Worm (Caenorhabditis elegans): ENCODE measurements around the gene B0554.1.

Gene B0554.1

ce11 chrV:462263-462662, 24.1 kb downstream of the B0554.1 start, which contains the start of gene nhr-202:
Gene nhr-202 (plus strand): TSS chrV:462588.
- TF ChIP-seq aly-2 (tag; optimal IDR thresholded peaks at IDR 0.05) (no peak), tra-1 (GFP tag; IDR thresholded peaks at IDR 0.05) (no peak), unc-130 (GFP tag; optimal IDR thresholded peaks at IDR 0.05) (no peak), cey-2 (tag; optimal IDR thresholded peaks at IDR 0.05; ENCODE audit: borderline replicate concordance, insufficient read depth) (no peak), dmd-6 (GFP tag; IDR thresholded peaks at IDR 0.05) (peak; percentile 75), set-16 (GFP tag; IDR thresholded peaks at IDR 0.05) (no peak), lin-13 (GFP tag; optimal IDR thresholded peaks at IDR 0.05) (no peak), nhr-102 (tag; optimal IDR thresholded peaks at IDR 0.05) (peak; percentile 43), spr-1 (tag; optimal IDR thresholded peaks at IDR 0.05) (no peak), ama-1 (optimal IDR thresholded peaks at IDR 0.05) (no peak), lim-7 (GFP tag; IDR thresholded peaks at IDR 0.05) (no peak), lin-15B (tag; optimal IDR thresholded peaks at IDR 0.05) (no peak), gei-8 (GFP tag; optimal IDR thresholded peaks at IDR 0.05) (no peak), F49E8.2 (tag; optimal IDR thresholded peaks at IDR 0.05; ENCODE audit: borderline replicate concordance) (no peak), lir-3 (tag; optimal IDR thresholded peaks at IDR 0.05) (no peak), D1046.2 (GFP tag; IDR thresholded peaks at IDR 0.05) (no peak), spr-3 (GFP tag; optimal IDR thresholded peaks at IDR 0.05) (no peak), lin-29 (GFP tag; IDR thresholded peaks at IDR 0.05) (no peak), snpc-1.2 (GFP tag; IDR thresholded peaks at IDR 0.05) (no peak), ceh-32 (tag; optimal IDR thresholded peaks at IDR 0.05; ENCODE audit: poor library complexity) (no peak), jun-1 (tag; optimal IDR thresholded peaks at IDR 0.05) (no peak), zfp-3 (GFP tag; conservative IDR thresholded peaks at IDR 0.05) (no peak), zip-2 (tag; optimal IDR thresholded peaks at IDR 0.05) (no peak), nhr-77 (tag; optimal IDR thresholded peaks at IDR 0.05) (peak; percentile 86), T20F7.1 (GFP tag; optimal IDR thresholded peaks at IDR 0.05) (no peak), mxl-3 (GFP tag; optimal IDR thresholded peaks at IDR 0.05) (no peak), F10B5.3 (tag; optimal IDR thresholded peaks at IDR 0.05) (no peak), pqm-1 (tag; optimal IDR thresholded peaks at IDR 0.05) (peak; percentile 24), F37D6.2 (tag; optimal IDR thresholded peaks at IDR 0.05) (no peak), nhr-76 (tag; optimal IDR thresholded peaks at IDR 0.05) (no peak), ceh-44 (GFP tag; IDR thresholded peaks at IDR 0.05) (no peak), fos-1 (tag; optimal IDR thresholded peaks at IDR 0.05) (no peak), Y75B8A.6 (GFP tag; IDR thresholded peaks at IDR 0.05) (no peak), R02D3.7 (tag; optimal IDR thresholded peaks at IDR 0.05) (no peak), nhr-25 (tag; optimal IDR thresholded peaks at IDR 0.05; ENCODE audit: borderline replicate concordance, insufficient read depth) (no peak), aha-1 (tag) (no peak), ceh-62 (tag; optimal IDR thresholded peaks at IDR 0.05) (no peak), ceh-20 (GFP tag; IDR thresholded peaks at IDR 0.05) (no peak), nhr-28 (tag; optimal IDR thresholded peaks at IDR 0.05) (peak; percentile 100), egl-43 (GFP tag; IDR thresholded peaks at IDR 0.05) (no peak), hlh-11 (tag; optimal IDR thresholded peaks at IDR 0.05) (peak; percentile 47), daf-12 (tag; optimal IDR thresholded peaks at IDR 0.05) (no peak), ztf-11 (tag; optimal IDR thresholded peaks at IDR 0.05) (no peak), nhr-237 (tag; optimal IDR thresholded peaks at IDR 0.05) (no peak), F44E2.7 (GFP tag; IDR thresholded peaks at IDR 0.05) (no peak), unc-39 (tag; optimal IDR thresholded peaks at IDR 0.05) (no peak), Y105C5A.15 (GFP tag; IDR thresholded peaks at IDR 0.05) (no peak), hlh-30 (tag; optimal IDR thresholded peaks at IDR 0.05; ENCODE audit: insufficient read depth) (peak; percentile 12), saeg-2 (GFP tag; IDR thresholded peaks at IDR 0.05) (no peak), hif-1 (tag; optimal IDR thresholded peaks at IDR 0.05) (no peak), ces-1 (GFP tag; optimal IDR thresholded peaks at IDR 0.05) (no peak), unc-62 (GFP tag; optimal IDR thresholded peaks at IDR 0.05 in 1 of 2) (no peak), unc-62 (tag; optimal IDR thresholded peaks at IDR 0.05) (no peak)

Measured in whole organism, L4 larva.